Fruit fly (Drosophila melanogaster): ENCODE data around the gene Marf.

The Marf gene

dm6 chrX:6343786-6344537 is 21.8 kb upstream of the Marf start (continued):
- no peak for TF ChIP-seq gsb (GFP tag; IDR thresholded peaks at IDR 0.05)
- TF ChIP-seq dmrt99B (tag; optimal IDR thresholded peaks at IDR 0.05), result peak; percentile 42
- no peak for TF ChIP-seq Deaf1 (tag; optimal IDR thresholded peaks at IDR 0.05)
- no peak; the same call in 1 of the 2 replicates for TF ChIP-seq NFAT (GFP tag; IDR thresholded peaks at IDR 0.05)
- TF ChIP-seq caup (GFP tag; optimal IDR thresholded peaks at IDR 0.05; ENCODE audit: severe bottlenecking), result no peak
- no peak for TF ChIP-seq schlank (tag; optimal IDR thresholded peaks at IDR 0.05)
- no peak for TF ChIP-seq mld (GFP tag; IDR thresholded peaks at IDR 0.05; ENCODE audit: partially characterized antibody)
- TF ChIP-seq HmgZ (tag; optimal IDR thresholded peaks at IDR 0.05), result no peak
- TF ChIP-seq CG42726 (GFP tag; IDR thresholded peaks at IDR 0.05; ENCODE audit: partially characterized antibody), result no peak
- TF ChIP-seq B-H1 (GFP tag; IDR thresholded peaks at IDR 0.05), result peak; percentile 24; the same call in 1 of the 3 replicates
- no peak for TF ChIP-seq CG2202 (tag; optimal IDR thresholded peaks at IDR 0.05)
- no peak for TF ChIP-seq CG18619 (GFP tag; optimal IDR thresholded peaks at IDR 0.05)
- TF ChIP-seq CG14441 (GFP tag; IDR thresholded peaks at IDR 0.05), result peak; percentile 63; the same call in 1 of the 2 replicates
- TF ChIP-seq Xrp1 (GFP tag; IDR thresholded peaks at IDR 0.05), result peak; percentile 68
- no peak for TF ChIP-seq Asciz (GFP tag; optimal IDR thresholded peaks at IDR 0.05)
- TF ChIP-seq CG13287 (GFP tag; IDR thresholded peaks at IDR 0.05; ENCODE audit: partially characterized antibody), result no peak
- TF ChIP-seq Lim3 (GFP tag; IDR thresholded peaks at IDR 0.05), result 0 out of 2 replicates have a peak, but pooled peaks have one; percentile 16
- peak; percentile 44; the same call in 1 of the 3 replicates for TF ChIP-seq CG11695 (GFP tag; IDR thresholded peaks at IDR 0.05)
- no peak for TF ChIP-seq Hr3 (GFP tag; optimal IDR thresholded peaks at IDR 0.05)
- TF ChIP-seq wor (GFP tag; IDR thresholded peaks at IDR 0.05), result peak; percentile 74
- no peak for TF ChIP-seq h (optimal IDR thresholded peaks at IDR 0.05)
- TF ChIP-seq CG34224 (GFP tag; IDR thresholded peaks at IDR 0.05; ENCODE audit: partially characterized antibody), result no peak
- TF ChIP-seq CG3281 (GFP tag; optimal IDR thresholded peaks at IDR 0.05), result no peak
- no peak for TF ChIP-seq CG8281 (tag; optimal IDR thresholded peaks at IDR 0.05)
- TF ChIP-seq CG3163 (GFP tag; optimal IDR thresholded peaks at IDR 0.05), result peak; percentile 31
- TF ChIP-seq CG1233 (GFP tag; optimal IDR thresholded peaks at IDR 0.05), result no peak
- no peak for TF ChIP-seq gfzf (GFP tag; optimal IDR thresholded peaks at IDR 0.05)
- no peak for TF ChIP-seq CG6765 (GFP tag; optimal IDR thresholded peaks at IDR 0.05)
- no peak for TF ChIP-seq Vsx1 (GFP tag; optimal IDR thresholded peaks at IDR 0.05)
- TF ChIP-seq CG9437 (GFP tag; optimal IDR thresholded peaks at IDR 0.05), result no peak
- no peak for TF ChIP-seq pita (GFP tag; optimal IDR thresholded peaks at IDR 0.05)
- TF ChIP-seq CG4328 (GFP tag; optimal IDR thresholded peaks at IDR 0.05), result no peak
- TF ChIP-seq ranshi (GFP tag; IDR thresholded peaks at IDR 0.05), result peak; percentile 55; the same call in 1 of the 2 replicates
- no peak for TF ChIP-seq amos (GFP tag; IDR thresholded peaks at IDR 0.05; ENCODE audit: partially characterized antibody)
- TF ChIP-seq pzg (GFP tag; optimal IDR thresholded peaks at IDR 0.05), result no peak
- no peak for TF ChIP-seq Ravus (GFP tag; IDR thresholded peaks at IDR 0.05)
- TF ChIP-seq CHES-1-like (GFP tag; optimal IDR thresholded peaks at IDR 0.05), result no peak
- TF ChIP-seq Myb (GFP tag; optimal IDR thresholded peaks at IDR 0.05), result no peak
- TF ChIP-seq Ptx1 (GFP tag; IDR thresholded peaks at IDR 0.05), result peak; percentile 78
- TF ChIP-seq Hsf (GFP tag; optimal IDR thresholded peaks at IDR 0.05), result peak; percentile 26
- TF ChIP-seq CG14965 (GFP tag; optimal IDR thresholded peaks at IDR 0.05; ENCODE audit: borderline replicate concordance), result no peak
- TF ChIP-seq Awh (GFP tag; IDR thresholded peaks at IDR 0.05), result peak; percentile 86
- TF ChIP-seq gsb-n (tag; optimal IDR thresholded peaks at IDR 0.05), result no peak
- 0 out of 3 replicates have a peak, but pooled peaks have one; percentile 14 for TF ChIP-seq z (GFP tag; IDR thresholded peaks at IDR 0.05)
- peak; percentile 20 for TF ChIP-seq Xbp1 (GFP tag; optimal IDR thresholded peaks at IDR 0.05)
- TF ChIP-seq ERR (GFP tag; optimal IDR thresholded peaks at IDR 0.05), result no peak
- peak; percentile 10 for TF ChIP-seq Oli (tag; optimal IDR thresholded peaks at IDR 0.05)
- TF ChIP-seq CG16813 (GFP tag; IDR thresholded peaks at IDR 0.05; ENCODE audit: partially characterized antibody), result no peak
- no peak for TF ChIP-seq Doc3 (GFP tag; IDR thresholded peaks at IDR 0.05; ENCODE audit: partially characterized antibody)

Data from whole organism, embryonic.